Worm (Caenorhabditis elegans) whole organism, young adult: ENCODE data around the gene cyp-44A1.
"Not testable (repeated sequence)": the region's sequence is repeated elsewhere in the genome, so short reads cannot be mapped to it uniquely, and the experiment has no call there.

Source experiments
- akir-1 ChIP-seq: fragments of 200-800 bp; sonication (Bioruptor generic); optimal IDR thresholded peaks from 2 replicates; lab custom pipeline; 2018; ENCODE audit warnings: mild to moderate bottlenecking, missing genetic modification characterization, moderate library complexity, missing compliant biosample characterization
- ceh-91 ChIP-seq: fragments of 200-800 bp; sonication (Bioruptor generic); IDR thresholded peaks from 2 replicates; pipeline ENCODE4 v1.3.6; 2022; ENCODE audit warnings: missing genetic modification reagents, missing genetic modification characterization, missing compliant biosample characterization
- hmg-1.2 ChIP-seq: fragments of 200-800 bp; sonication (Bioruptor generic); IDR thresholded peaks from 2 replicates; pipeline ENCODE4 v1.3.6; 2022; ENCODE audit warnings: missing genetic modification reagents, missing genetic modification characterization, missing compliant biosample characterization
- mes-4 ChIP-seq: sonication (generic microtip); optimal IDR thresholded peaks from 2 replicates; lab custom pipeline; 2016; ENCODE audit warnings: missing genotype, missing genetic modification characterization, missing compliant biosample characterization
- pbrm-1 ChIP-seq: fragments of 200-800 bp; sonication (Bioruptor generic); IDR thresholded peaks from 2 replicates; pipeline ENCODE4 v1.3.6; 2022; ENCODE audit warnings: missing genetic modification reagents, missing genetic modification characterization, missing compliant biosample characterization
- pha-4 ChIP-seq: fragments of 150-350 bp; sonication (generic microtip); optimal IDR thresholded peaks from 2 replicates; lab custom pipeline; 2014; ENCODE audit warnings: missing biosample characterization, missing genetic modification reagents, missing genetic modification characterization
- snpc-4 ChIP-seq, 5 experiments: fragments of 150-350 bp in 1 of 5; sonication (generic microtip) in 4 of 5; optimal IDR thresholded peaks; 2 replicates each; lab custom pipeline; 2014 to 2018; ENCODE audit warnings: missing genetic modification characterization in 5 of 5, missing biosample characterization in 3 of 5, antibody characterized with exemption in 2 of 5, mild to moderate bottlenecking in 2 of 5, missing compliant biosample characterization in 2 of 5, missing genotype in 2 of 5, moderate library complexity in 2 of 5, missing genetic modification reagents in 1 of 5
- sptf-2 ChIP-seq: fragments of 200-800 bp; sonication (Bioruptor generic); optimal IDR thresholded peaks from 2 replicates; lab custom pipeline; 2018; ENCODE audit warnings: mild to moderate bottlenecking, missing genetic modification characterization, missing compliant biosample characterization
- unc-62 ChIP-seq: fragments of 150-350 bp; optimal IDR thresholded peaks from 2 replicates; lab custom pipeline; 2014; ENCODE audit warnings: missing biosample characterization, missing genetic modification reagents, missing genetic modification characterization
- ztf-25 ChIP-seq: fragments of 200-800 bp; sonication (Bioruptor generic); IDR thresholded peaks from 2 replicates; pipeline ENCODE4 v1.3.6; 2022; ENCODE audit warnings: missing genetic modification reagents, missing genetic modification characterization, missing compliant biosample characterization

- not testable (repeated sequence) for TF ChIP-seq pha-4 (tag; lab: Kevin White, UChicago); pbrm-1 (GFP tag; lab: Robert Waterston, UW); akir-1 (GFP tag; lab: Kevin White, UChicago); ztf-25 (GFP tag; lab: Robert Waterston, UW); unc-62 (GFP tag; lab: Kevin White, UChicago); snpc-4 (GFP tag; optimal IDR thresholded peaks at IDR 0.05; lab: Kevin White, UChicago); snpc-4 (tag; optimal IDR thresholded peaks at IDR 0.05; lab: Kevin White, UChicago); hmg-1.2 (GFP tag; lab: Robert Waterston, UW); mes-4 (tag; lab: Kevin White, UChicago); ceh-91 (GFP tag; lab: Robert Waterston, UW); sptf-2 (GFP tag; lab: Kevin White, UChicago)
These were observed 36.3 kb downstream of the cyp-44A1 start, which contains the start of gene hlh-27 for ce11 chrII:5540113-5540512.
